Worm (Caenorhabditis elegans) whole organism, young adult: ENCODE results near the gene Y7A5A.2.

Experiments used
- B0019.2 ChIP-seq: fragments of 200-800 bp; sonication (Bioruptor generic); conservative IDR thresholded peaks from 2 replicates; pipeline ENCODE4 v1.3.6; 2022; ENCODE audit warnings: missing genetic modification reagents, missing genetic modification characterization, missing compliant biosample characterization
- B0336.3 ChIP-seq: fragments of 200-800 bp; sonication (Bioruptor generic); IDR thresholded peaks from 2 replicates; pipeline ENCODE4 v1.3.6; 2022; ENCODE audit warnings: missing genetic modification characterization, missing compliant biosample characterization
- C17E4.6 ChIP-seq: fragments of 200-800 bp; sonication (Bioruptor generic); IDR thresholded peaks from 2 replicates; pipeline ENCODE4 v1.3.6; 2022; ENCODE audit warnings: missing genetic modification reagents, missing genetic modification characterization, missing compliant biosample characterization
- D2030.7 ChIP-seq: fragments of 200-800 bp; sonication (Bioruptor generic); IDR thresholded peaks from 2 replicates; pipeline ENCODE4 v1.3.6; 2022; ENCODE audit warnings: missing genetic modification reagents, missing genetic modification characterization, missing compliant biosample characterization
- F10E7.11 ChIP-seq: sonication (generic microtip); optimal IDR thresholded peaks from 2 replicates; lab custom pipeline; 2017; ENCODE audit warnings: mild to moderate bottlenecking, missing genetic modification characterization, moderate library complexity, missing compliant biosample characterization
- F23B12.7 ChIP-seq: sonication (generic microtip); optimal IDR thresholded peaks from 2 replicates; lab custom pipeline; 2017; ENCODE audit warnings: missing genetic modification characterization, mild to moderate bottlenecking, missing compliant biosample characterization, antibody characterized with exemption, moderate library complexity; ENCODE audit not compliant: insufficient read depth
- F52B5.7 ChIP-seq: sonication (generic microtip); optimal IDR thresholded peaks from 2 replicates; lab custom pipeline; 2016; ENCODE audit warnings: mild to moderate bottlenecking, missing genetic modification characterization, missing compliant biosample characterization
- F55B11.4 ChIP-seq: sonication (generic microtip); optimal IDR thresholded peaks from 2 replicates; lab custom pipeline; 2016; ENCODE audit warnings: missing compliant biosample characterization, missing genetic modification characterization, borderline replicate concordance; ENCODE audit not compliant: insufficient read depth
- ZK185.1 ChIP-seq: sonication (generic microtip); optimal IDR thresholded peaks from 2 replicates; lab custom pipeline; 2016; ENCODE audit warnings: mild to moderate bottlenecking, missing genetic modification characterization, missing compliant biosample characterization; ENCODE audit not compliant: poor library complexity, severe bottlenecking
- athp-1 ChIP-seq: sonication (generic microtip); optimal IDR thresholded peaks from 2 replicates; lab custom pipeline; 2017; ENCODE audit warnings: mild to moderate bottlenecking, missing genetic modification characterization, missing compliant biosample characterization
- attf-5 ChIP-seq: fragments of 200-800 bp; sonication (Bioruptor generic); optimal IDR thresholded peaks from 2 replicates; lab custom pipeline; 2018; ENCODE audit warnings: mild to moderate bottlenecking, missing genetic modification characterization, missing compliant biosample characterization
- ccch-3 ChIP-seq: fragments of 200-800 bp; sonication (Bioruptor generic); optimal IDR thresholded peaks from 2 replicates; lab custom pipeline; 2018; ENCODE audit warnings: mild to moderate bottlenecking, missing genetic modification characterization, missing compliant biosample characterization
- ceh-100 ChIP-seq: fragments of 200-800 bp; sonication (Bioruptor generic); IDR thresholded peaks from 2 replicates; pipeline ENCODE4 v1.3.6; 2022; ENCODE audit warnings: missing genetic modification reagents, missing genetic modification characterization, missing compliant biosample characterization
- ceh-27 ChIP-seq: fragments of 200-800 bp; sonication (Bioruptor generic); optimal IDR thresholded peaks from 2 replicates; lab custom pipeline; 2018; ENCODE audit warnings: mild to moderate bottlenecking, missing genetic modification characterization, moderate library complexity, missing compliant biosample characterization
- chd-7 ChIP-seq: sonication (generic microtip); optimal IDR thresholded peaks from 2 replicates; lab custom pipeline; 2016; ENCODE audit warnings: mild to moderate bottlenecking, missing genetic modification characterization, moderate library complexity, missing compliant biosample characterization
- dox-1 ChIP-seq: fragments of 200-800 bp; sonication (Bioruptor generic); IDR thresholded peaks from 2 replicates; pipeline ENCODE4 v1.3.6; 2022; ENCODE audit warnings: missing genetic modification reagents, missing genetic modification characterization, missing compliant biosample characterization
- dpl-1 ChIP-seq: fragments of 150-350 bp; optimal IDR thresholded peaks from 2 replicates; lab custom pipeline; 2014; ENCODE audit warnings: missing biosample characterization, missing genetic modification reagents, missing genetic modification characterization
- egl-18 ChIP-seq: fragments of 200-800 bp; sonication (Bioruptor generic); IDR thresholded peaks from 2 replicates; pipeline ENCODE4 v1.3.6; 2022; ENCODE audit warnings: missing genetic modification reagents, missing genetic modification characterization, missing compliant biosample characterization
- fkh-3 ChIP-seq: sonication (generic microtip); optimal IDR thresholded peaks from 2 replicates; lab custom pipeline; 2016; ENCODE audit warnings: mild to moderate bottlenecking, missing genetic modification characterization, missing compliant biosample characterization
- hmg-20 ChIP-seq: fragments of 200-800 bp; sonication (Bioruptor generic); IDR thresholded peaks from 2 replicates; pipeline ENCODE4 v1.3.6; 2022; ENCODE audit warnings: missing genetic modification reagents, missing genetic modification characterization, missing compliant biosample characterization
- let-607 ChIP-seq, 2 experiments: fragments of 200-800 bp in 1 of 2; sonication (Bioruptor generic) in 1 of 2; sonication (generic microtip) in 1 of 2; optimal IDR thresholded peaks; 2 replicates each; lab custom pipeline; 2016 to 2018; ENCODE audit warnings: mild to moderate bottlenecking in 2 of 2, missing compliant biosample characterization in 2 of 2, missing genetic modification characterization in 2 of 2, moderate library complexity in 2 of 2, missing genotype in 1 of 2
- lin-40 ChIP-seq: sonication (generic microtip); optimal IDR thresholded peaks from 2 replicates; lab custom pipeline; 2016; ENCODE audit warnings: missing genetic modification characterization, mild to moderate bottlenecking, missing compliant biosample characterization, missing genotype, missing genetic modification reagents
- lin-54 ChIP-seq: fragments of 200-800 bp; sonication (Bioruptor generic); optimal IDR thresholded peaks from 2 replicates; lab custom pipeline; 2018; ENCODE audit warnings: mild to moderate bottlenecking, missing genetic modification characterization, missing compliant biosample characterization
- madf-10 ChIP-seq: sonication (generic microtip); optimal IDR thresholded peaks from 2 replicates; lab custom pipeline; 2016; ENCODE audit warnings: mild to moderate bottlenecking, missing genetic modification characterization, missing compliant biosample characterization
- mel-28 ChIP-seq: sonication (generic microtip); optimal IDR thresholded peaks from 2 replicates; lab custom pipeline; 2016; ENCODE audit warnings: borderline replicate concordance, mild to moderate bottlenecking, missing genetic modification characterization, missing compliant biosample characterization
- mes-4 ChIP-seq: sonication (generic microtip); optimal IDR thresholded peaks from 2 replicates; lab custom pipeline; 2016; ENCODE audit warnings: missing genotype, missing genetic modification characterization, missing compliant biosample characterization
- nfyb-1 ChIP-seq: fragments of 200-800 bp; sonication (Bioruptor generic); IDR thresholded peaks from 2 replicates; pipeline ENCODE4 v1.3.6; 2022; ENCODE audit warnings: missing genetic modification reagents, missing genetic modification characterization, missing compliant biosample characterization
- nhr-27 ChIP-seq: fragments of 200-800 bp; sonication (Bioruptor generic); optimal IDR thresholded peaks from 2 replicates; lab custom pipeline; 2018; ENCODE audit warnings: mild to moderate bottlenecking, missing genetic modification characterization, moderate library complexity, missing compliant biosample characterization
- nhr-80 ChIP-seq: sonication (generic microtip); optimal IDR thresholded peaks from 2 replicates; lab custom pipeline; 2016; ENCODE audit warnings: missing genetic modification characterization, missing compliant biosample characterization
- pbrm-1 ChIP-seq: fragments of 200-800 bp; sonication (Bioruptor generic); IDR thresholded peaks from 2 replicates; pipeline ENCODE4 v1.3.6; 2022; ENCODE audit warnings: missing genetic modification reagents, missing genetic modification characterization, missing compliant biosample characterization
- rpc-1 ChIP-seq, 2 experiments: fragments of 150-350 bp in 1 of 2; sonication (generic microtip) in 1 of 2; optimal IDR thresholded peaks; 2 replicates each; lab custom pipeline; 2014 to 2018; ENCODE audit warnings: missing biosample characterization in 1 of 2, missing genetic modification characterization in 1 of 2, missing genetic modification reagents in 1 of 2, missing genotype in 1 of 2
- sdz-38 ChIP-seq: sonication (generic microtip); optimal IDR thresholded peaks from 2 replicates; lab custom pipeline; 2016; ENCODE audit warnings: missing genotype, missing genetic modification characterization, missing compliant biosample characterization
- sea-2 ChIP-seq: fragments of 200-800 bp; sonication (Bioruptor generic); IDR thresholded peaks from 2 replicates; pipeline ENCODE4 v1.3.6; 2022; ENCODE audit warnings: missing genetic modification characterization, missing compliant biosample characterization
- snpc-1.1 ChIP-seq: sonication (generic microtip); optimal IDR thresholded peaks from 2 replicates; lab custom pipeline; 2017; ENCODE audit warnings: missing genetic modification characterization, mild to moderate bottlenecking, missing compliant biosample characterization, antibody characterized with exemption, moderate library complexity, missing genotype, missing genetic modification reagents; ENCODE audit not compliant: insufficient read depth
- snpc-4 ChIP-seq, 5 experiments: fragments of 150-350 bp in 1 of 5; sonication (generic microtip) in 4 of 5; optimal IDR thresholded peaks; 2 replicates each; lab custom pipeline; 2014 to 2018; ENCODE audit warnings: missing genetic modification characterization in 5 of 5, missing biosample characterization in 3 of 5, antibody characterized with exemption in 2 of 5, mild to moderate bottlenecking in 2 of 5, missing compliant biosample characterization in 2 of 5, missing genotype in 2 of 5, moderate library complexity in 2 of 5, missing genetic modification reagents in 1 of 5
- tbx-9 ChIP-seq: sonication (generic microtip); optimal IDR thresholded peaks from 2 replicates; lab custom pipeline; 2016; ENCODE audit warnings: borderline replicate concordance, missing genetic modification characterization, inconsistent platforms, missing compliant biosample characterization
- ztf-18 ChIP-seq: sonication (generic microtip); optimal IDR thresholded peaks from 2 replicates; lab custom pipeline; 2016; ENCODE audit warnings: missing genotype, mild to moderate bottlenecking, missing genetic modification characterization, missing compliant biosample characterization
- ztf-22 ChIP-seq: fragments of 200-800 bp; sonication (Bioruptor generic); optimal IDR thresholded peaks from 2 replicates; lab custom pipeline; 2018; ENCODE audit warnings: mild to moderate bottlenecking, missing genetic modification characterization, moderate library complexity, missing compliant biosample characterization
- ztf-28 ChIP-seq: fragments of 200-800 bp; sonication (Bioruptor generic); IDR thresholded peaks from 2 replicates; pipeline ENCODE4 v1.3.6; 2022; ENCODE audit warnings: missing genetic modification reagents, missing genetic modification characterization, missing compliant biosample characterization
- ztf-3 ChIP-seq: fragments of 200-800 bp; sonication (Bioruptor generic); optimal IDR thresholded peaks from 2 replicates; lab custom pipeline; 2018; ENCODE audit warnings: mild to moderate bottlenecking, missing genetic modification characterization, missing compliant biosample characterization
- ztf-6 ChIP-seq: fragments of 200-800 bp; sonication (Bioruptor generic); IDR thresholded peaks from 2 replicates; pipeline ENCODE4 v1.3.6; 2022; ENCODE audit warnings: missing genetic modification reagents, missing genetic modification characterization, missing compliant biosample characterization

The Y7A5A.2 gene

DNA sequence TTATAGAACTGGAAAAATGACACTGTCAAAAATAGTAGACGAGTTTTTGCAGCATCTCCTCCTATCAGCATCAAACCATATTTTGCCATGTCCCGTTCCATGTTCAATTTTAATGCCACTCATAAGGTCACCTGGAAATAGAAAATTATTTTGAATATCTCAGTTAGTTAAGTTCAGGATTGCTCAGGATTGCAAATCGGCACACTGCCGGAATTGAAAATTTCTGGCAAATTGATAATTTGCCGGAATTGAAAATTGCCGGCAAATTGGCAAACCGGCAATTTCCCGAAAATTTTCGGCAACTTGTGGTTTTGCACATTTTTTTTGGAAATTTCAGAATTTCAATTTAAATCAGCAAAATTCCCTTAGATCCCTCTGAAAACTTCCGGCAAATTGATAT is 14.2 kb upstream of the Y7A5A.2 start, which contains the start of gene Y7A5A.5:
Gene Y7A5A.5, minus strand, starts transcription at position 101 of the 400 bp plus-strand sequence.
- TF ChIP-seq sea-2 (GFP tag; lab: Robert Waterston, UW) = no peak
- TF ChIP-seq ZK185.1 (tag; lab: Kevin White, UChicago) = no peak
- TF ChIP-seq ceh-27 (GFP tag; lab: Kevin White, UChicago) = no peak
- TF ChIP-seq chd-7 (tag; lab: Kevin White, UChicago) = no peak
- TF ChIP-seq hmg-20 (GFP tag; lab: Robert Waterston, UW) = no peak

DNA sequence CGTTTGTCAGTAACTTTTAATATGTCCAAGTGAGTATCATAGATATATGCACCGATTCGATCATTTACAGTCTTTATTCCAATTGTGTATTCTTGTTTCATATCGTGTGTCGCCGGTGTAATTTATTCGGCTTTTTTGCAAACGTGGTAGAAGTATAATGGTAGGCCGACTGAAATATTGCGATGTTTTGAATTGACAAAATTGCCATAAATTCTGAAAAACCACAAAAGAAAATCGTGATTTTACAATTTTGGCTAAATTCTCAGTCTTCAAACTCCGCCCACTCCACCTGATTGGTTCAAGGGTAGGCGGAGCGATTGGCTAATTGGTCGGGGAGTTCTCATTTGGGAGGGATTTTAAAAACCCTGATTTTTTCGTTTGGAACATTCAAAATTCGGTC is 12.0 kb upstream of the Y7A5A.2 start, which contains the start of gene Y7A5A.3:
Gene Y7A5A.3, minus strand, starts transcription at position 101 of the 400 bp plus-strand sequence.
- TF ChIP-seq sdz-38 (tag; lab: Kevin White, UChicago) (no peak), ztf-6 (GFP tag; lab: Robert Waterston, UW) (no peak), ccch-3 (GFP tag; lab: Kevin White, UChicago) (no peak), B0336.3 (GFP tag; lab: Robert Waterston, UW) (no peak), ztf-22 (GFP tag; lab: Kevin White, UChicago) (no peak), athp-1 (tag; lab: Kevin White, UChicago) (no peak), snpc-1.1 (tag; lab: Kevin White, UChicago) (no peak), F52B5.7 (tag; lab: Kevin White, UChicago) (no peak), mes-4 (tag; lab: Kevin White, UChicago) (no peak), mel-28 (tag; lab: Kevin White, UChicago) (no peak), dox-1 (GFP tag; lab: Robert Waterston, UW) (no peak), C17E4.6 (GFP tag; lab: Robert Waterston, UW) (no peak), nhr-80 (tag; lab: Kevin White, UChicago) (no peak)

DNA sequence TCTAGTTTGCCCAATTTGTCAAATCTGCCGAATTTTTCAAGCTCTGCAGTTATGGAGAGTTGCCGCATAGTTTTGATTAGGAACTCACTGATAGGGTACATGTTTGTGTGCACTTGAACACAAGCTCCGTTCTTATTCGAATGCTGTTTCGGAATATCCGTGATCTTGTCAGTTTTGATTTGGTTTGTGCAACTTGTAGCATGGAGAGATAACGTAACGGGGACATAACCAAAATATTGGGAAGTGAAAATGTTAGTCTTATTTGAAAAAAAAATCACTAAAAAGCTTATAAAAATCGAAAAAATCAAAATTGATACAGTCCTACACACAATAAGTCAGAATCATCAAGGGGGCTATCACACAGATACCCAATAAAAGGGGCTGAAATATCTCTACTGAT is 9.5 kb upstream of the Y7A5A.2 start, which contains the start of gene Y7A5A.24:
Gene Y7A5A.24, minus strand, starts transcription at position 101 of the 400 bp plus-strand sequence.
- no peak for TF ChIP-seq snpc-4 (GFP tag; optimal IDR thresholded peaks at IDR 0.05; lab: Kevin White, UChicago)
- TF ChIP-seq snpc-4 (tag; optimal IDR thresholded peaks at IDR 0.05; lab: Kevin White, UChicago) = no peak
- no peak for TF ChIP-seq dpl-1
- TF ChIP-seq F10E7.11 (tag; lab: Kevin White, UChicago) = no peak
- no peak for TF ChIP-seq ceh-100
- no peak for TF ChIP-seq B0019.2 (GFP tag; lab: Robert Waterston, UW)
- TF ChIP-seq mes-4 (tag; lab: Kevin White, UChicago) = no peak
- TF ChIP-seq ztf-18 = no peak
- no peak for TF ChIP-seq snpc-1.1 (tag; lab: Kevin White, UChicago)
- TF ChIP-seq pbrm-1 (GFP tag; lab: Robert Waterston, UW) = no peak
- no peak for TF ChIP-seq F55B11.4 (tag; lab: Kevin White, UChicago)
- no peak for TF ChIP-seq rpc-1 (optimal IDR thresholded peaks at IDR 0.05; lab: Kevin White, UChicago)
- no peak for TF ChIP-seq rpc-1 (tag; optimal IDR thresholded peaks at IDR 0.05; lab: Kevin White, UChicago)
- no peak for TF ChIP-seq dox-1 (GFP tag; lab: Robert Waterston, UW)
- no peak for TF ChIP-seq ztf-28 (GFP tag; lab: Robert Waterston, UW)
- TF ChIP-seq nhr-27 = no peak
- TF ChIP-seq lin-54 (GFP tag; lab: Kevin White, UChicago) = no peak
- TF ChIP-seq hmg-20 (GFP tag; lab: Robert Waterston, UW) = no peak
- TF ChIP-seq egl-18 (GFP tag; lab: Robert Waterston, UW) = no peak
- TF ChIP-seq fkh-3 (tag; lab: Kevin White, UChicago) = no peak
- TF ChIP-seq, all 124 proteins: peak for 0

DNA sequence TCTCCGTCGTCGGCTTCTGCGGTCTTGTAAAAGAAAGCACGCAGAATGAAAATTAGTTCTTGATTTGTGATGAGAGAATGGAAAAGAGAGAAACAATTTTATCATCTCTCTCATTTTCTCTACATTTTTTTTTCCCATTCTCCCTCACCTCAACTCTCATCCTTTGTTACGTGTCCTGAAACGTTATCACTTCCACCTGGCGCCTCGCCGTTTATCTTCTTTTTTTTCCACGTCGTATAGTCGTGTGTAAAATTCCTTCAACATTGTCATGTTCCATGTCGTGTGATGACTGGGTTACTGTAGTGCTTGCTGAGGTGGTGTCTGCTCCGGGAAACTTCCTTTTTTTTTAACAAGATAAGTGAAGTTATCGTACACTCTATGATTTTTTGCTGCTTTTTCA is 7.0 kb upstream of the Y7A5A.2 start:
- peak; percentile 20 for TF ChIP-seq attf-5
- TF ChIP-seq madf-10 (tag; lab: Kevin White, UChicago) = peak; percentile 19
- peak; percentile 48; the same call in 1 of the 2 replicates for TF ChIP-seq nfyb-1
- no peak for TF ChIP-seq snpc-4 (GFP tag; optimal IDR thresholded peaks at IDR 0.05; lab: Kevin White, UChicago)
- TF ChIP-seq snpc-4 (tag; optimal IDR thresholded peaks at IDR 0.05; lab: Kevin White, UChicago) = peak in 1 of 4 experiments; percentile 18
- TF ChIP-seq let-607 (tag; optimal IDR thresholded peaks at IDR 0.05; lab: Kevin White, UChicago) = peak; percentile 97 to 98
- TF ChIP-seq lin-40 = peak; percentile 24
- no peak for TF ChIP-seq D2030.7 (GFP tag; lab: Robert Waterston, UW)
- TF ChIP-seq tbx-9 (tag; lab: Kevin White, UChicago) = no peak
- TF ChIP-seq ztf-28 (GFP tag; lab: Robert Waterston, UW) = no peak
- no peak for TF ChIP-seq ztf-3 (GFP tag; lab: Kevin White, UChicago)
- TF ChIP-seq F23B12.7 (tag; lab: Kevin White, UChicago) = peak; percentile 66
